Fruit fly (Drosophila melanogaster): Measurements from ENCODE around the gene nau.

dm6 chr3R:23763622-23764273 is 45.6 kb upstream of the nau start, which contains the start of gene Lsd-1:
- TF ChIP-seq Hr78 (GFP tag; optimal IDR thresholded peaks at IDR 0.05): peak in 1 of 2 experiments; percentile 53
- TF ChIP-seq CG2202 (tag; optimal IDR thresholded peaks at IDR 0.05): no peak
- TF ChIP-seq CG11723 (GFP tag; optimal IDR thresholded peaks at IDR 0.05): no peak
- TF ChIP-seq jing (GFP tag; optimal IDR thresholded peaks at IDR 0.05): no peak
